Fruit fly (Drosophila melanogaster): ENCODE data around the gene CG10086.

dm6 chr3R:7760970-7761558 is 29.4 kb upstream of the CG10086 start:
- no peak for TF ChIP-seq CG8119 (GFP tag; IDR thresholded peaks at IDR 0.05)
- TF ChIP-seq CG8632 (GFP tag; optimal IDR thresholded peaks at IDR 0.05) = no peak
- TF ChIP-seq spab (GFP tag; optimal IDR thresholded peaks at IDR 0.05) = no peak
- no peak for TF ChIP-seq CG11762 (GFP tag; optimal IDR thresholded peaks at IDR 0.05; ENCODE audit: insufficient read depth)
- TF ChIP-seq Gug (GFP tag; IDR thresholded peaks at IDR 0.05) = no peak
- no peak for TF ChIP-seq eg (GFP tag; IDR thresholded peaks at IDR 0.05)
- no peak for TF ChIP-seq Hr38 (GFP tag; optimal IDR thresholded peaks at IDR 0.05)
- TF ChIP-seq cyc (GFP tag; optimal IDR thresholded peaks at IDR 0.05) = no peak
- no peak for TF ChIP-seq Met (GFP tag; optimal IDR thresholded peaks at IDR 0.05)
- no peak for TF ChIP-seq CG10669 (GFP tag; optimal IDR thresholded peaks at IDR 0.05)
- TF ChIP-seq CG8319 (GFP tag; optimal IDR thresholded peaks at IDR 0.05) = no peak
- no peak for TF ChIP-seq CG9139 (GFP tag; optimal IDR thresholded peaks at IDR 0.05)
